Worm (Caenorhabditis elegans): Measurements from ENCODE around the gene Y59C2A.3.

Gene Y59C2A.3

ce11 chrII:2221196-2221896 lies 1.6 kb upstream of the Y59C2A.3 start:
- TF ChIP-seq aly-2 (tag; optimal IDR thresholded peaks at IDR 0.05) (no peak), zfp-2 (tag; optimal IDR thresholded peaks at IDR 0.05) (no peak), lin-13 (GFP tag; optimal IDR thresholded peaks at IDR 0.05) (peak; percentile 89), set-16 (GFP tag; IDR thresholded peaks at IDR 0.05) (peak; percentile 88), nhr-42 (GFP tag; IDR thresholded peaks at IDR 0.05) (no peak), nhr-28 (tag; optimal IDR thresholded peaks at IDR 0.05) (peak; percentile 93)

DNA sequence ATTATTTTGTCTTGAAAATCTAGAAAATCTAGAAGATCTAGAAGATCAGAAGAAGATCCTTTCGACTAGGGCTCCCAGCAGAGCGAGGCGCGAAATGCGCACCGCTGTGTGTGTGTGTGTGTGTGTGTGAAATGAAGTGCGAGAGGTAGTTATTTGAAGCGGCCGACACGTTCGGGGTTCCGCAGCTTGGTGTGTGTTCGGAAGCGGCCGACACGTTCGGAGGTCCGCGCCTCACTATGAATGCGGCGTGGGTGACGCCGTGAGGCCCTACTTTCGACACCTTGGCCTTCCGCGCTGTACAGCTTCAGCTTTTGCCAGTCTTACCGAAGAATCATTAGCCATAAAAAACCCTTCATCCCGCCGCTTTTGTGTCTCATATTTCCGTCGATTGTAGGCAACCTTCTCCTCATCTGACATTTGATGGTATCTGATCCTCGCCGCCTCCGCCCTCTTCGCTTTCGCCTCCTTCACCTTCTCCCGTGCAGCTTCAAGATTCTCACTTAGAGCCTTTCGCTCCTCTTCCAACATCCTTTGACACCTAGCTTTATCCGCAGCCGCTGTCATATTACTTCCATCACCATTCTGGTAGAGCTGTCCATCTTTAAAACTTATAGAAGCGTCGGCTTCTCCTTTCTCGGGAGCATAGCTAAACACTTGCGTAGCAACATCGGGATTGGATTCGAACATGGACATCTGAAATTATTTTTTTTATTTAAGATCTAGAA lies 2.6 kb downstream of the Y59C2A.3 start:
- TF ChIP-seq T20F7.1 (GFP tag; optimal IDR thresholded peaks at IDR 0.05) (no peak), nhr-102 (tag; optimal IDR thresholded peaks at IDR 0.05) (no peak), lim-7 (GFP tag; IDR thresholded peaks at IDR 0.05) (no peak), rbr-2 (tag; optimal IDR thresholded peaks at IDR 0.05) (no peak), dpl-1 (GFP tag; optimal IDR thresholded peaks at IDR 0.05) (no peak), lin-29 (GFP tag; IDR thresholded peaks at IDR 0.05) (no peak), aha-1 (tag) (peak; percentile 96), nhr-41 (GFP tag; IDR thresholded peaks at IDR 0.05) (no peak), fos-1 (tag; optimal IDR thresholded peaks at IDR 0.05) (no peak), hlh-11 (tag; optimal IDR thresholded peaks at IDR 0.05) (no peak), unc-62 (GFP tag; optimal IDR thresholded peaks at IDR 0.05 in 1 of 2) (peak in 1 of 2 experiments; percentile 90), unc-62 (tag; optimal IDR thresholded peaks at IDR 0.05) (no peak), ama-1 (optimal IDR thresholded peaks at IDR 0.05) (no peak), set-16 (GFP tag; IDR thresholded peaks at IDR 0.05) (peak; percentile 53; the same call in 1 of the 2 replicates), Y75B8A.6 (GFP tag; IDR thresholded peaks at IDR 0.05) (no peak), gei-8 (GFP tag; optimal IDR thresholded peaks at IDR 0.05) (no peak), saeg-2 (GFP tag; IDR thresholded peaks at IDR 0.05) (no peak)

DNA sequence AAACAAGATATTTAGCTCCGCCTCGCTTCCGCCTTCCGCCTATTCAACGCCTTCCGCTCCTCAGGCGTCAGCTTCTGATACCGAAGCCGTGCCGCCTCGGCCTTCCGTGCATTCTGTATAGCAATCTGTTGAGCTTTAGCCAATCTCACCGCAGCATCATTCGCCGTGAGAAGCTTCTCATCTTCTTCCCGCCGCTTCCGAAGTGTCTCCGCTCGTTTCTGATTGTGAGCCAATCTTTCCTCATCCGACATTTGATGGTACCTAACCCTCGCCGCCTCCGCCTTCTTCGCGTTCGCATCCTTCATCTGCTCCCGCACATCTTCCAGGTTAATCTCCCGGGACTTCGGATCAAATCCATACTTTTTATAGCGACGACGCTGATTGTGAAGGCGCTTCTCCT lies 4.2 kb downstream of the Y59C2A.3 start:
- TF ChIP-seq mdt-29 (GFP tag; IDR thresholded peaks at IDR 0.05): no peak
- TF ChIP-seq set-16 (GFP tag; IDR thresholded peaks at IDR 0.05): peak; percentile 52; the same call in 1 of the 2 replicates
- TF ChIP-seq zip-2 (tag; optimal IDR thresholded peaks at IDR 0.05): no peak

ce11 chrII:2207812-2208211 lies 11.9 kb downstream of the Y59C2A.3 start, which contains the start of gene Y59C2A.1:
Gene Y59C2A.1, plus strand, starts transcription at chrII:2208112.
- TF ChIP-seq hif-1 (tag; optimal IDR thresholded peaks at IDR 0.05): no peak
- TF ChIP-seq unc-39 (tag; optimal IDR thresholded peaks at IDR 0.05): no peak
- TF ChIP-seq nhr-102 (tag; optimal IDR thresholded peaks at IDR 0.05): no peak
- no peak for TF ChIP-seq lin-38 (GFP tag; IDR thresholded peaks at IDR 0.05)
- TF ChIP-seq daf-19 (GFP tag; conservative IDR thresholded peaks at IDR 0.05): no peak
- no peak for TF ChIP-seq set-16 (GFP tag; IDR thresholded peaks at IDR 0.05)
- no peak for TF ChIP-seq lin-13 (GFP tag; optimal IDR thresholded peaks at IDR 0.05)
- TF ChIP-seq nhr-6 (tag; optimal IDR thresholded peaks at IDR 0.05): no peak
- TF ChIP-seq hlh-11 (tag; optimal IDR thresholded peaks at IDR 0.05): no peak
- no peak for TF ChIP-seq Y5F2A.4 (GFP tag; optimal IDR thresholded peaks at IDR 0.05)
- TF ChIP-seq nhr-10 (tag; optimal IDR thresholded peaks at IDR 0.05): no peak
- no peak for TF ChIP-seq nhr-28 (tag; optimal IDR thresholded peaks at IDR 0.05)
- no peak for TF ChIP-seq dmd-9 (GFP tag; IDR thresholded peaks at IDR 0.05)
- no peak for TF ChIP-seq nhr-25 (tag; optimal IDR thresholded peaks at IDR 0.05; ENCODE audit: borderline replicate concordance, insufficient read depth)
- no peak for TF ChIP-seq ceh-28 (tag; optimal IDR thresholded peaks at IDR 0.05)
- TF ChIP-seq tag-97 (GFP tag; IDR thresholded peaks at IDR 0.05): no peak
- TF ChIP-seq duxl-1 (tag; optimal IDR thresholded peaks at IDR 0.05; ENCODE audit: poor library complexity): no peak
- no peak for TF ChIP-seq dve-1 (tag; optimal IDR thresholded peaks at IDR 0.05; ENCODE audit: insufficient read depth)
